Fruit fly (Drosophila melanogaster) whole organism, embryonic: ENCODE measurements around the gene Vha68-1.

Source experiments
- ATbp ChIP-seq: fragments of 200-800 bp; sonication (Bioruptor generic); optimal IDR thresholded peaks from 2 replicates; lab custom pipeline; 2017; ENCODE audit warnings: missing biosample characterization, mild to moderate bottlenecking, missing genetic modification characterization, missing genetic modification reagents
- Atf3 ChIP-seq: fragments of 200-800 bp; sonication (Bioruptor generic); optimal IDR thresholded peaks from 3 replicates; lab custom pipeline; 2016; ENCODE audit warnings: missing biosample characterization, missing genetic modification characterization
- CG10209 ChIP-seq: fragments of 200-800 bp; sonication (Bioruptor generic); optimal IDR thresholded peaks from 3 replicates; lab custom pipeline; 2017; ENCODE audit warnings: missing biosample characterization, mild to moderate bottlenecking, missing genetic modification characterization, missing genetic modification reagents
- CG11456 ChIP-seq: fragments of 200-800 bp; sonication (Bioruptor generic); IDR thresholded peaks from 3 replicates; pipeline ENCODE4 v1.3.6; 2022; ENCODE audit warnings: missing biosample characterization, missing genetic modification characterization
- CG13287 ChIP-seq: fragments of 200-800 bp; sonication (Bioruptor generic); IDR thresholded peaks from 2 replicates; pipeline ENCODE4 v1.3.6; 2022; ENCODE audit warnings: missing biosample characterization, missing genetic modification characterization; ENCODE audit not compliant: partially characterized antibody
- CG14667 ChIP-seq: fragments of 200-800 bp; sonication (Bioruptor generic); IDR thresholded peaks from 2 replicates; pipeline ENCODE4 v1.3.6; 2022; ENCODE audit warnings: missing biosample characterization, missing genetic modification characterization
- CG1529 ChIP-seq: fragments of 200-800 bp; sonication (Bioruptor generic); optimal IDR thresholded peaks from 3 replicates; lab custom pipeline; 2018; ENCODE audit warnings: missing biosample characterization, missing genetic modification characterization
- CG16779 ChIP-seq: fragments of 200-800 bp; sonication (Bioruptor generic); IDR thresholded peaks from 2 replicates; pipeline ENCODE4 v1.3.6; 2022; ENCODE audit warnings: missing biosample characterization, missing genetic modification characterization
- CG1792 ChIP-seq: fragments of 200-800 bp; sonication (Bioruptor generic); optimal IDR thresholded peaks from 2 replicates; lab custom pipeline; 2016; ENCODE audit warnings: missing biosample characterization, missing genetic modification characterization
- CG18619 ChIP-seq: fragments of 200-800 bp; sonication (Bioruptor generic); optimal IDR thresholded peaks from 3 replicates; lab custom pipeline; 2017; ENCODE audit warnings: missing biosample characterization, mild to moderate bottlenecking, missing genetic modification characterization
- CG18764 ChIP-seq: fragments of 200-800 bp; sonication (Bioruptor generic); optimal IDR thresholded peaks from 3 replicates; lab custom pipeline; 2016; ENCODE audit warnings: missing biosample characterization, missing genetic modification characterization
- CG2129 ChIP-seq: fragments of 200-800 bp; sonication (Bioruptor generic); IDR thresholded peaks from 2 replicates; pipeline ENCODE4 v1.3.6; 2022; ENCODE audit warnings: missing biosample characterization, missing genetic modification characterization; ENCODE audit not compliant: partially characterized antibody
- CG3065 ChIP-seq: fragments of 200-800 bp; sonication (Bioruptor generic); optimal IDR thresholded peaks from 2 replicates; lab custom pipeline; 2016; ENCODE audit warnings: missing biosample characterization, missing genetic modification characterization
- CG32767 ChIP-seq: fragments of 200-800 bp; sonication (Bioruptor generic); IDR thresholded peaks from 2 replicates; pipeline ENCODE4 v1.3.6; 2022; ENCODE audit warnings: missing biosample characterization, missing genetic modification characterization
- CG3407 ChIP-seq: fragments of 200-800 bp; sonication (Bioruptor generic); optimal IDR thresholded peaks from 2 replicates; lab custom pipeline; 2018; ENCODE audit warnings: missing biosample characterization, mild to moderate bottlenecking, missing genetic modification characterization
- CG4424 ChIP-seq: fragments of 200-800 bp; sonication (Bioruptor generic); optimal IDR thresholded peaks from 3 replicates; lab custom pipeline; 2016; ENCODE audit warnings: missing biosample characterization, missing genetic modification characterization
- CG8924 ChIP-seq: fragments of 200-800 bp; optimal IDR thresholded peaks from 3 replicates; lab custom pipeline; 2019; ENCODE audit warnings: missing biosample characterization, mild to moderate bottlenecking, missing genetic modification characterization, moderate library complexity
- CG8944 ChIP-seq: fragments of 200-800 bp; sonication (Bioruptor generic); optimal IDR thresholded peaks from 3 replicates; lab custom pipeline; 2016; ENCODE audit warnings: missing biosample characterization, missing genetic modification characterization
- CG9437 ChIP-seq: fragments of 200-800 bp; sonication (Bioruptor generic); optimal IDR thresholded peaks from 2 replicates; lab custom pipeline; 2018; ENCODE audit warnings: missing biosample characterization, mild to moderate bottlenecking, missing genetic modification characterization
- Eip74EF ChIP-seq, 2 experiments: fragments of 200-800 bp in 1 of 2; fragments of >200 bp in 1 of 2; sonication (Bioruptor generic) in 1 of 2; optimal IDR thresholded peaks; 2 replicates each; lab custom pipeline; 2017 to 2019; ENCODE audit warnings: missing biosample characterization in 2 of 2, missing genetic modification characterization in 2 of 2, mild to moderate bottlenecking in 1 of 2, moderate library complexity in 1 of 2
- HHEX ChIP-seq: fragments of 200-800 bp; sonication (Bioruptor generic); optimal IDR thresholded peaks from 3 replicates; lab custom pipeline; 2017; ENCODE audit warnings: missing biosample characterization, mild to moderate bottlenecking, missing genetic modification characterization, missing genetic modification reagents
- NK7.1 ChIP-seq: fragments of 200-800 bp; sonication (Bioruptor generic); optimal IDR thresholded peaks from 3 replicates; lab custom pipeline; 2016; ENCODE audit warnings: missing biosample characterization, missing genetic modification characterization
- Nf-YB ChIP-seq: fragments of 200-800 bp; sonication (Bioruptor generic); optimal IDR thresholded peaks from 3 replicates; lab custom pipeline; 2019; ENCODE audit warnings: missing biosample characterization, mild to moderate bottlenecking, missing genetic modification characterization, moderate library complexity
- Oli ChIP-seq: fragments of 200-800 bp; sonication (Bioruptor generic); optimal IDR thresholded peaks from 2 replicates; lab custom pipeline; 2018; ENCODE audit warnings: missing biosample characterization, mild to moderate bottlenecking, missing genetic modification characterization, moderate library complexity
- Optix ChIP-seq: fragments of 200-800 bp; sonication (Bioruptor generic); IDR thresholded peaks from 3 replicates; pipeline ENCODE4 v1.3.6; 2022; ENCODE audit warnings: missing biosample characterization, missing genetic modification characterization
- PHDP ChIP-seq: fragments of 200-800 bp; sonication (Bioruptor generic); optimal IDR thresholded peaks from 3 replicates; lab custom pipeline; 2018; ENCODE audit warnings: missing biosample characterization, mild to moderate bottlenecking, missing genetic modification characterization, moderate library complexity
- Ptx1 ChIP-seq: fragments of 200-800 bp; sonication (Bioruptor generic); IDR thresholded peaks from 2 replicates; pipeline ENCODE4 v1.3.6; 2022; ENCODE audit warnings: missing biosample characterization, missing genetic modification characterization
- Rx ChIP-seq: fragments of 200-800 bp; sonication (Bioruptor generic); IDR thresholded peaks from 2 replicates; pipeline ENCODE4 v1.3.6; 2022; ENCODE audit warnings: missing biosample characterization, missing genetic modification characterization
- Sox100B ChIP-seq: fragments of 200-800 bp; sonication (Bioruptor generic); optimal IDR thresholded peaks from 3 replicates; lab custom pipeline; 2018; ENCODE audit warnings: missing biosample characterization, mild to moderate bottlenecking, missing genetic modification characterization
- Sox102F ChIP-seq: fragments of 200-800 bp; sonication (Bioruptor generic); optimal IDR thresholded peaks from 2 replicates; lab custom pipeline; 2018; ENCODE audit warnings: missing biosample characterization, mild to moderate bottlenecking, missing genetic modification characterization, moderate library complexity
- Trl ChIP-seq, 3 experiments: fragments of >200 bp in 2 of 3; fragments of 200-800 bp in 1 of 3; sonication (Bioruptor generic) in 1 of 3; optimal IDR thresholded peaks; 2 replicates in 1 of 3; 3 replicates in 2 of 3; lab custom pipeline; 2016 to 2017; ENCODE audit warnings: missing biosample characterization in 1 of 3, missing genetic modification characterization in 1 of 3
- Xrp1 ChIP-seq: fragments of 200-800 bp; sonication (Bioruptor generic); IDR thresholded peaks from 2 replicates; pipeline ENCODE4 v1.3.6; 2022; ENCODE audit warnings: missing biosample characterization, missing genetic modification characterization
- cad ChIP-seq: fragments of >200 bp; optimal IDR thresholded peaks from 2 replicates; lab custom pipeline; 2017; ENCODE audit warnings: missing biosample characterization, missing genetic modification characterization
- cas ChIP-seq: fragments of 200-800 bp; sonication (Bioruptor generic); IDR thresholded peaks from 2 replicates; pipeline ENCODE4 v1.3.6; 2022; ENCODE audit warnings: missing biosample characterization, missing genetic modification characterization
- dpn ChIP-seq, 2 experiments: fragments of 200-800 bp; sonication (Bioruptor generic); optimal IDR thresholded peaks; 3 replicates each; lab custom pipeline; 2016; ENCODE audit warnings: missing biosample characterization in 2 of 2, missing genetic modification characterization in 2 of 2
- eyg ChIP-seq: fragments of 200-800 bp; sonication (Bioruptor generic); optimal IDR thresholded peaks from 3 replicates; lab custom pipeline; 2016; ENCODE audit warnings: missing biosample characterization, missing genetic modification characterization
- lmd ChIP-seq: fragments of 200-800 bp; sonication (Bioruptor generic); IDR thresholded peaks from 2 replicates; pipeline ENCODE4 v1.3.6; 2022; ENCODE audit warnings: missing biosample characterization, missing genetic modification characterization
- oc ChIP-seq: fragments of 200-800 bp; sonication (Bioruptor generic); optimal IDR thresholded peaks from 2 replicates; lab custom pipeline; 2018; ENCODE audit warnings: missing biosample characterization, mild to moderate bottlenecking, missing genetic modification characterization, moderate library complexity
- org-1 ChIP-seq: fragments of 200-800 bp; sonication (Bioruptor generic); optimal IDR thresholded peaks from 2 replicates; lab custom pipeline; 2017; ENCODE audit warnings: missing biosample characterization, missing genetic modification characterization
- otp ChIP-seq: fragments of 200-800 bp; sonication (Bioruptor generic); IDR thresholded peaks from 3 replicates; pipeline ENCODE4, ENCODE4 v1.3.6; 2022; ENCODE audit warnings: missing biosample characterization, missing genetic modification characterization
- pfk ChIP-seq: fragments of 200-800 bp; sonication (Bioruptor generic); optimal IDR thresholded peaks from 2 replicates; lab custom pipeline; 2018; ENCODE audit warnings: missing biosample characterization, mild to moderate bottlenecking, missing genetic modification characterization, moderate library complexity
- psq ChIP-seq: fragments of 200-800 bp; sonication (Bioruptor generic); optimal IDR thresholded peaks from 2 replicates; lab custom pipeline; 2017; ENCODE audit warnings: missing biosample characterization, missing genetic modification characterization
- sc ChIP-seq, 3 experiments: fragments of >200 bp in 2 of 3; fragments of 200-800 bp in 1 of 3; sonication (Bioruptor generic) in 1 of 3; optimal IDR thresholded peaks; 2 replicates in 2 of 3; 3 replicates in 1 of 3; lab custom pipeline; 2017; ENCODE audit warnings: mild to moderate bottlenecking in 1 of 3, missing biosample characterization in 1 of 3, missing genetic modification characterization in 1 of 3, missing genetic modification reagents in 1 of 3
- scrt ChIP-seq: fragments of 200-800 bp; sonication (Bioruptor generic); optimal IDR thresholded peaks from 2 replicates; lab custom pipeline; 2018; ENCODE audit warnings: missing biosample characterization, mild to moderate bottlenecking, missing genetic modification characterization, moderate library complexity
- sqz ChIP-seq: fragments of 200-800 bp; sonication (Bioruptor generic); optimal IDR thresholded peaks from 3 replicates; lab custom pipeline; 2018; ENCODE audit warnings: missing biosample characterization, mild to moderate bottlenecking, missing genetic modification characterization
- unpg ChIP-seq: fragments of 200-800 bp; sonication (Bioruptor generic); optimal IDR thresholded peaks from 3 replicates; lab custom pipeline; 2018; ENCODE audit warnings: missing biosample characterization, mild to moderate bottlenecking, missing genetic modification characterization, moderate library complexity
- wdn ChIP-seq: fragments of 200-800 bp; sonication (Bioruptor generic); IDR thresholded peaks from 2 replicates; pipeline ENCODE4 v1.3.6; 2022; ENCODE audit warnings: missing biosample characterization, missing genetic modification characterization
- wek ChIP-seq: fragments of 200-800 bp; sonication (Bioruptor generic); optimal IDR thresholded peaks from 3 replicates; lab custom pipeline; 2018; ENCODE audit warnings: missing biosample characterization, mild to moderate bottlenecking, missing genetic modification characterization, moderate library complexity
- wor ChIP-seq: fragments of 200-800 bp; sonication (Bioruptor generic); IDR thresholded peaks from 2 replicates; pipeline ENCODE4 v1.3.6; 2022; ENCODE audit warnings: missing biosample characterization, missing genetic modification characterization
- yki ChIP-seq: fragments of >200 bp; optimal IDR thresholded peaks from 3 replicates; lab custom pipeline; 2018

Gene Vha68-1

DNA sequence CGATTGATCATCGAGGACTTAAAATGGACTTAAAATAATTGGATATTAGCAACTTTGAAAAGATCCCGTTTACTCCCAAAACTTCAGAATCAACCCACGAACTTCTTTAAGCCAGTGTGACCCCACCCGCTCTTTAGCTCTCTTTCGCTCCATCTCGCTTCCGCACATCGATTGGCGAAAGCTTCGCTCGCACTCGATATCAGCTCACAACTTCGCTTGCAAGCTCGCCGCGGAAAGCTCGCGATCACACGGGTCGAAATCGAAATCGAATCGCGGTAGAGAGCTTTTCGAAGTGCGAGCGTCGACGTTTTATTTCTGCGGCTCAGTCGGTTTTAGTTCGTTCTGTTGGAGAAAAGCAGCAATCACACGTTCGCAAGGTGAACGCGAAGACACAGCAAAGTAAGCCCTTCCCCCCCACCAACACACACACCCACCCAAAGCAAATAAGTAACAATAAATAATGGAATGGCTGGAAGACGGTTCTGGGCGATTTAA lies 29.8 kb downstream of the Vha68-1 start, which contains the start of gene Vha68-2 (continued):
- no peak for TF ChIP-seq CG4424
- TF ChIP-seq Ptx1 (GFP tag; lab: Robert Waterston, UW): peak; percentile 62
- TF ChIP-seq otp (GFP tag; lab: Robert Waterston, UW): no peak
- TF ChIP-seq sqz: no peak
- TF ChIP-seq Trl (optimal IDR thresholded peaks at IDR 0.05; lab: Kevin White, UChicago): no peak
- peak; percentile 77 for TF ChIP-seq Trl (GFP tag; optimal IDR thresholded peaks at IDR 0.05; lab: Kevin White, UChicago)
- peak; percentile 62 for TF ChIP-seq CG13287 (GFP tag; lab: Robert Waterston, UW)
- no peak for TF ChIP-seq CG2129
- TF ChIP-seq CG18619 (GFP tag; lab: Kevin White, UChicago): peak; percentile 60
- TF ChIP-seq Sox100B: no peak
- no peak for TF ChIP-seq CG14667 (GFP tag; lab: Robert Waterston, UW)
- peak; percentile 82; the same call in 2 of the 3 replicates for TF ChIP-seq CG11456 (GFP tag; lab: Robert Waterston, UW)
- TF ChIP-seq CG1792 (GFP tag; lab: Kevin White, UChicago): no peak
- TF ChIP-seq cas (GFP tag; lab: Robert Waterston, UW): no peak
- TF ChIP-seq CG8944: peak; percentile 51
- TF ChIP-seq Oli (tag; lab: Kevin White, UChicago): peak; percentile 36
- no peak for TF ChIP-seq wor
- TF ChIP-seq Atf3 (GFP tag; lab: Kevin White, UChicago): peak; percentile 41
- no peak for TF ChIP-seq CG3065 (GFP tag; lab: Kevin White, UChicago)
- no peak for TF ChIP-seq eyg (GFP tag; lab: Kevin White, UChicago)
- TF ChIP-seq dpn (GFP tag; optimal IDR thresholded peaks at IDR 0.05; lab: Kevin White, UChicago): peak; percentile 60 to 61
- TF ChIP-seq PHDP: peak; percentile 68
- TF ChIP-seq CG9437: peak; percentile 6
- no peak for TF ChIP-seq yki
- TF ChIP-seq CG32767 (GFP tag; lab: Robert Waterston, UW): no peak
- no peak for TF ChIP-seq Xrp1
- TF ChIP-seq lmd (GFP tag; lab: Robert Waterston, UW): peak; percentile 59; the same call in 1 of the 2 replicates
- peak; percentile 17 for TF ChIP-seq psq (GFP tag; lab: Kevin White, UChicago)
- peak; percentile 28 for TF ChIP-seq Sox102F
- peak; percentile 55 for TF ChIP-seq org-1
- TF ChIP-seq scrt (GFP tag; lab: Kevin White, UChicago): peak; percentile 29
- no peak for TF ChIP-seq HHEX (GFP tag; lab: Kevin White, UChicago)
- peak; percentile 19 for TF ChIP-seq pfk
- TF ChIP-seq CG18764: no peak
- no peak for TF ChIP-seq Optix (GFP tag; lab: Robert Waterston, UW)
- peak; percentile 55; the same call in 1 of the 2 replicates for TF ChIP-seq wdn (GFP tag; lab: Robert Waterston, UW)
- TF ChIP-seq CG16779 (GFP tag; lab: Robert Waterston, UW): no peak
- peak; percentile 77 for TF ChIP-seq ATbp (GFP tag; lab: Kevin White, UChicago)
- TF ChIP-seq Nf-YB: peak; percentile 32
- peak; percentile 63 for TF ChIP-seq wek (GFP tag; lab: Kevin White, UChicago)
- no peak for TF ChIP-seq Eip74EF (GFP tag; optimal IDR thresholded peaks at IDR 0.05; lab: Kevin White, UChicago)
- no peak for TF ChIP-seq cad
- TF ChIP-seq NK7.1 (GFP tag; lab: Kevin White, UChicago): no peak
- TF ChIP-seq CG1529: peak; percentile 31
- TF ChIP-seq CG3407 (GFP tag; lab: Kevin White, UChicago): peak; percentile 69
- TF ChIP-seq sc (optimal IDR thresholded peaks at IDR 0.05; lab: Kevin White, UChicago): no peak
- TF ChIP-seq sc (GFP tag; optimal IDR thresholded peaks at IDR 0.05; lab: Kevin White, UChicago): no peak
- no peak for TF ChIP-seq CG8924 (tag; lab: Kevin White, UChicago)
- peak; percentile 70 for TF ChIP-seq CG10209 (GFP tag; lab: Kevin White, UChicago)
- no peak for TF ChIP-seq Rx
- TF ChIP-seq unpg: peak; percentile 66
- peak; percentile 45 for TF ChIP-seq oc
